Fruit fly (Drosophila melanogaster): ENCODE measurements around the gene CG7582.

dm6 chr3R:29689211-29689610 lies 7.1 kb upstream of the CG7582 start, which contains the start of gene Obp99c:
- TF ChIP-seq ovo (GFP tag; optimal IDR thresholded peaks at IDR 0.05) (no peak), bab1 (GFP tag; optimal IDR thresholded peaks at IDR 0.05) (no peak)

Data from whole organism, adult.